Fruit fly (Drosophila melanogaster): ENCODE data around the gene f.

DNA sequence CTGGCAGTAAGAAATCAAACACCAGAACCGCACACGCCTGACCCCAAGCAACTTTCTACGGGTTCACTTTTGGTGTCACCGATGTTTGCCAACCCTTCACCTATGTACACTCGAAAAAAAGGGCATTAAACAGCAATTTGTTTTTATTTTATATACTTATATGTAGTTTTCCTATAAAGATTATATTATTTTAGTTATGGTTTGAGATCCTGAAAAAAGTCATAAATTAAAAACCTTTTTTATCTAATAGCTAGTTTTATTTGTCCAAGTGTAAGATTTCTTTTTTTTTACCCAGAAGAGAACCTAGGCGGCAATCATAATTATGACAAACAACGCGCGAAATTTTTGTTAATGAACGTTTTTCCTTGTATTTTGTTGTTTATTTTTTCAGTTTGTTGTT lies 60.6 kb downstream of the f start:
- TF ChIP-seq CG8944 (GFP tag; optimal IDR thresholded peaks at IDR 0.05) (no peak), CG13287 (GFP tag; IDR thresholded peaks at IDR 0.05; ENCODE audit: partially characterized antibody) (no peak)

Measured in whole organism, embryonic.